Worm (Caenorhabditis elegans): ENCODE data around the gene C35D10.1.

- no peak for TF ChIP-seq ama-1 (optimal IDR thresholded peaks at IDR 0.05)
- TF ChIP-seq ama-1 (GFP tag; optimal IDR thresholded peaks at IDR 0.05): no peak
- TF ChIP-seq hrde-1 (tag; optimal IDR thresholded peaks at IDR 0.05; ENCODE audit: borderline replicate concordance): no peak
- no peak for TF ChIP-seq F55B11.4 (tag; optimal IDR thresholded peaks at IDR 0.05; ENCODE audit: borderline replicate concordance, insufficient read depth)
- TF ChIP-seq madf-10 (tag; optimal IDR thresholded peaks at IDR 0.05): no peak
- no peak for TF ChIP-seq egl-18 (GFP tag; IDR thresholded peaks at IDR 0.05)
- no peak for TF ChIP-seq pha-4 (tag; optimal IDR thresholded peaks at IDR 0.05)
- TF ChIP-seq snpc-4 (GFP tag; optimal IDR thresholded peaks at IDR 0.05): no peak
- TF ChIP-seq snpc-4 (tag; optimal IDR thresholded peaks at IDR 0.05): no peak
- TF ChIP-seq somi-1 (GFP tag; optimal IDR thresholded peaks at IDR 0.05): no peak
- TF ChIP-seq ceh-27 (GFP tag; optimal IDR thresholded peaks at IDR 0.05): no peak
- TF ChIP-seq unc-62 (GFP tag; optimal IDR thresholded peaks at IDR 0.05): no peak
- TF ChIP-seq ekl-4 (GFP tag; IDR thresholded peaks at IDR 0.05): no peak
- TF ChIP-seq rcor-1 (GFP tag; IDR thresholded peaks at IDR 0.05): no peak
- no peak for TF ChIP-seq ccch-3 (GFP tag; optimal IDR thresholded peaks at IDR 0.05)
- no peak for TF ChIP-seq aptf-3 (GFP tag; IDR thresholded peaks at IDR 0.05)
Measured at ce11 chrIII:4881955-4882354, 2.4 kb downstream of the C35D10.1 start.
